Fruit fly (Drosophila melanogaster): ENCODE results near the gene CG8997.

- no peak for TF ChIP-seq CG6854 (GFP tag; optimal IDR thresholded peaks at IDR 0.05)
- TF ChIP-seq CG8944 (GFP tag; optimal IDR thresholded peaks at IDR 0.05): no peak
- TF ChIP-seq prd (optimal IDR thresholded peaks at IDR 0.05): no peak
- no peak for TF ChIP-seq prd (GFP tag; IDR thresholded peaks at IDR 0.05)
- no peak for TF ChIP-seq ci (GFP tag; IDR thresholded peaks at IDR 0.05)
These were observed 41.4 kb upstream of the CG8997 start for dm6 chr2L:13886326-13887073.
